Worm (Caenorhabditis elegans) whole organism, midembryonic: ENCODE results near the gene ttr-20.
A peak's percentile ranks its signal among the peaks of the same experiment; 100 is the strongest.

Experiments
- T22C8.4 ChIP-seq: fragments of 200-800 bp; sonication (Bioruptor generic); IDR thresholded peaks from 2 replicates; pipeline ENCODE4 v1.3.6; 2022; ENCODE audit warnings: missing genetic modification characterization, missing compliant biosample characterization
- cog-1 ChIP-seq: sonication (generic microtip); optimal IDR thresholded peaks from 2 replicates; lab custom pipeline; 2016; ENCODE audit warnings: missing genetic modification characterization, missing compliant biosample characterization
- flt-1 ChIP-seq: fragments of 200-800 bp; sonication (Bioruptor generic); IDR thresholded peaks from 2 replicates; pipeline ENCODE4 v1.3.6; 2022; ENCODE audit warnings: missing genetic modification characterization, missing compliant biosample characterization
- klf-2 ChIP-seq: fragments of 200-800 bp; sonication (Bioruptor generic); conservative IDR thresholded peaks from 2 replicates; pipeline ENCODE4 v1.3.6; 2022; ENCODE audit warnings: missing genetic modification reagents, missing genetic modification characterization, missing compliant biosample characterization
- ref-1 ChIP-seq: fragments of 200-800 bp; sonication (Bioruptor generic); conservative IDR thresholded peaks from 2 replicates; pipeline ENCODE4 v1.3.6; 2022; ENCODE audit warnings: missing genetic modification reagents, missing genetic modification characterization, missing compliant biosample characterization
- tab-1 ChIP-seq: fragments of 200-800 bp; sonication (Bioruptor generic); IDR thresholded peaks from 2 replicates; pipeline ENCODE4 v1.3.6; 2022; ENCODE audit warnings: missing genetic modification characterization, missing compliant biosample characterization
- ztf-29 ChIP-seq: fragments of 200-800 bp; sonication (Bioruptor generic); IDR thresholded peaks from 2 replicates; pipeline ENCODE4 v1.3.6; 2022; ENCODE audit warnings: missing genetic modification reagents, missing genetic modification characterization, missing compliant biosample characterization

DNA sequence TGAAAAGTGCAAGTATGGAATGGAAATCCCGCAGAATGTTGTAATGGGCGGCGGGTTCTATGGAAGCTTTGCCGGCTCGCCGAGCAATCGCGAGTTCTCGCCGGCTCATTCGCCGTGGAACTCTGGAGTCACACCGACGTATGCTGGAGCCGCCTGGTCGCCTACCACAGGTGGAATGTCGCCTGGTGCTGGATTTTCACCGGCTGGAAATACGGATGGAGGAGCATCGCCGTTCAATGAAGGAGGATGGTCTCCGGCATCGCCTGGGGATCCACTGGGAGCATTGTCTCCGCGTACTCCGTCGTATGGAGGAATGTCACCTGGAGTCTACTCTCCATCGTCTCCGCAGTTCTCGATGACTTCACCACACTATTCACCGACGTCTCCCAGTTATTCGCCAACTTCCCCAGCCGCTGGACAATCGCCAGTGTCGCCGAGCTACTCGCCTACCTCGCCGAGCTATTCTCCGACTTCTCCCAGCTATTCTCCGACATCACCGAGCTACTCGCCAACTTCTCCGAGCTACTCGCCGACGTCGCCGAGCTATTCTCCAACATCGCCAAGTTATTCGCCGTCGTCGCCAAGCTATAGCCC is 8.5 kb downstream of the ttr-20 start:
- TF ChIP-seq flt-1 (GFP tag; lab: Robert Waterston, UW) (no peak), tab-1 (GFP tag; lab: Robert Waterston, UW) (no peak), klf-2 (0 out of 2 replicates have a peak, but pooled peaks have one; percentile 37), ztf-29 (GFP tag; lab: Robert Waterston, UW) (no peak), cog-1 (tag; lab: Kevin White, UChicago) (no peak), T22C8.4 (GFP tag; lab: Robert Waterston, UW) (no peak), ref-1 (GFP tag; lab: Robert Waterston, UW) (no peak)
